Worm (Caenorhabditis elegans): Measurements from ENCODE around the gene fbxa-30.

DNA sequence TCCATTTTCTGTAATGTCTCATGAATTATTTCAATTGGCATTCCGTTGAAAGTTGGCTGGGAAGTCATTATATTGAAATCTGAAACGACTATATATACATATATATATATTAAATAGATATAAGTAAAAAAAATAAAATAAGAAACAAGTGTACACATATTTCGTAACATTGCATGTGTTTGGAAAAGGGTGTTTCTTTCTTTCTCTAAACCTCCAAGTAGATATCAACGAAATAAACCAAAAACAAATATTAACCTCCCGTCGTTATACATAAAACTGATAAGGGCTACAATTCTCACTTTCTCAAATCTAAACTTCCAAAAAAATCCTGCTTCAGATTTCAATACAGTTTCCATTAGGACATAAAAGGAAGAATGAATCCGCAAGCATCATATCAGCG, 32.8 kb upstream of the fbxa-30 start, which contains the start of gene fbxa-79:
- TF ChIP-seq unc-39 (tag; optimal IDR thresholded peaks at IDR 0.05) (no peak), snpc-4 (tag; optimal IDR thresholded peaks at IDR 0.05) (no peak), ztf-11 (tag; optimal IDR thresholded peaks at IDR 0.05) (no peak), zip-8 (tag; optimal IDR thresholded peaks at IDR 0.05) (no peak)
